Worm (Caenorhabditis elegans) whole organism, early embryonic: Measurements from ENCODE around the gene T20F7.3.

Experiments used
- B0310.2 ChIP-seq: sonication (generic microtip); optimal IDR thresholded peaks from 2 replicates; lab custom pipeline; 2016; ENCODE audit warnings: mild to moderate bottlenecking, missing genetic modification characterization, missing compliant biosample characterization
- F13C5.2 ChIP-seq: sonication (generic microtip); optimal IDR thresholded peaks from 2 replicates; lab custom pipeline; 2017; ENCODE audit warnings: mild to moderate bottlenecking, missing genetic modification characterization, inconsistent platforms, missing compliant biosample characterization
- aly-1 ChIP-seq: sonication (generic microtip); optimal IDR thresholded peaks from 2 replicates; lab custom pipeline; 2016; ENCODE audit warnings: missing genetic modification characterization, missing compliant biosample characterization
- ama-1 ChIP-seq: fragments of 150-350 bp; optimal IDR thresholded peaks from 2 replicates; lab custom pipeline; 2014
- ceh-13 ChIP-seq: fragments of 200-800 bp; sonication (Bioruptor generic); optimal IDR thresholded peaks from 2 replicates; lab custom pipeline; 2018; ENCODE audit warnings: mild to moderate bottlenecking, missing genetic modification characterization, missing compliant biosample characterization
- flt-1 ChIP-seq: fragments of 200-800 bp; sonication (Bioruptor generic); IDR thresholded peaks from 2 replicates; pipeline ENCODE4 v1.3.6; 2022; ENCODE audit warnings: missing genetic modification characterization, missing compliant biosample characterization
- hmbx-1 ChIP-seq: sonication (generic microtip); optimal IDR thresholded peaks from 2 replicates; lab custom pipeline; 2016; ENCODE audit warnings: mild to moderate bottlenecking, missing genetic modification characterization, missing compliant biosample characterization
- hmg-4 ChIP-seq: fragments of 200-800 bp; sonication (Bioruptor generic); optimal IDR thresholded peaks from 2 replicates; lab custom pipeline; 2018; ENCODE audit warnings: mild to moderate bottlenecking, missing genetic modification characterization, missing compliant biosample characterization
- hnd-1 ChIP-seq: sonication (generic microtip); optimal IDR thresholded peaks from 2 replicates; lab custom pipeline; 2016; ENCODE audit warnings: missing genetic modification characterization, missing compliant biosample characterization
- pes-1 ChIP-seq: fragments of 200-800 bp; sonication (Bioruptor generic); IDR thresholded peaks from 2 replicates; pipeline ENCODE4 v1.3.6; 2022; ENCODE audit warnings: missing genetic modification reagents, missing genetic modification characterization, missing compliant biosample characterization
- scrt-1 ChIP-seq: fragments of 200-800 bp; sonication (Bioruptor generic); IDR thresholded peaks from 2 replicates; pipeline ENCODE4 v1.3.6; 2022; ENCODE audit warnings: missing genetic modification characterization, missing compliant biosample characterization
- sea-1 ChIP-seq: fragments of 200-800 bp; sonication (Bioruptor generic); conservative IDR thresholded peaks from 2 replicates; pipeline ENCODE4 v1.3.6; 2022; ENCODE audit warnings: missing genetic modification characterization, missing compliant biosample characterization
- tbx-37 ChIP-seq: fragments of 200-800 bp; sonication (Bioruptor generic); conservative IDR thresholded peaks from 2 replicates; pipeline ENCODE4 v1.3.6; 2022; ENCODE audit warnings: missing genetic modification reagents, missing genetic modification characterization, missing compliant biosample characterization
- tra-4 ChIP-seq: sonication (generic microtip); optimal IDR thresholded peaks from 2 replicates; lab custom pipeline; 2017; ENCODE audit warnings: missing genetic modification characterization, missing compliant biosample characterization

DNA sequence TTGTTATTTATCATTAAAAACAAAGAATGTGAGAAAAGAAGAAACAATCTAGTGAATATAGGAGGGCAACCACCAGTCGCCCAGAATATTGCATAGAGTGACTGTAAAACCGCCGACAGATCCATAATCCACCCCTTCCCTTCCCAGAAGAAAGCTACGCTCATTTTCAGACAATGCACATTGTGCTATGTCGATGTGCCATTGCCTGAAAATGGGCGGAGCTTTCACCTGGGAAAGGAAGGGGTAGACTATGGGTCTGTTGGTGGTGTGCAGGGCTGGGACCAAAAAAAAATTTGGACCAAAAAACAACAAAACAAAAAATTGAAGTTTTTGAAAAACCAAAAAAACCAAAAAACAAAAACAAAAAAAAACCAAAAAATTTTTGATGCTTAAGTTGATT, 43.4 kb downstream of the T20F7.3 start, which contains the start of gene F39F10.4:
- TF ChIP-seq ceh-13 (no peak), aly-1 (tag; lab: Kevin White, UChicago) (no peak), ama-1 (lab: Kevin White, UChicago) (no peak), tra-4 (tag; lab: Kevin White, UChicago) (no peak), flt-1 (GFP tag; lab: Robert Waterston, UW) (no peak), hmg-4 (GFP tag; lab: Kevin White, UChicago) (no peak), hnd-1 (no peak), pes-1 (GFP tag; lab: Robert Waterston, UW) (no peak), hmbx-1 (no peak), tbx-37 (no peak), B0310.2 (tag; lab: Kevin White, UChicago) (no peak), F13C5.2 (tag; lab: Kevin White, UChicago) (no peak), scrt-1 (GFP tag; lab: Robert Waterston, UW) (no peak), sea-1 (GFP tag; lab: Robert Waterston, UW) (no peak)
